Worm (Caenorhabditis elegans) whole organism, L3 larva: ENCODE data around the gene irld-65.

Experiments
- ZK546.5 ChIP-seq: sonication (generic microtip); optimal IDR thresholded peaks from 2 replicates; lab custom pipeline; 2017; ENCODE audit warnings: missing biosample characterization, missing genetic modification characterization
- aly-2 ChIP-seq: fragments of 150-350 bp; optimal IDR thresholded peaks from 2 replicates; lab custom pipeline; 2014; ENCODE audit warnings: missing biosample characterization, missing genetic modification characterization
- ceh-28 ChIP-seq: fragments of 150-350 bp; optimal IDR thresholded peaks from 2 replicates; lab custom pipeline; 2014; ENCODE audit warnings: missing biosample characterization, missing genetic modification reagents, missing genetic modification characterization
- ceh-82 ChIP-seq: fragments of 150-350 bp; optimal IDR thresholded peaks from 2 replicates; lab custom pipeline; 2014; ENCODE audit warnings: missing biosample characterization, missing genetic modification characterization
- daf-12 ChIP-seq: fragments of 150-350 bp; optimal IDR thresholded peaks from 2 replicates; lab custom pipeline; 2014; ENCODE audit warnings: missing biosample characterization, missing genetic modification reagents, missing genetic modification characterization
- egl-27 ChIP-seq: sonication (generic microtip); optimal IDR thresholded peaks from 4 replicates; lab custom pipeline; 2017; ENCODE audit warnings: missing biosample characterization, missing genetic modification reagents, missing genetic modification characterization
- elt-2 ChIP-seq: sonication (generic microtip); optimal IDR thresholded peaks from 2 replicates; lab custom pipeline; 2016; ENCODE audit warnings: missing genetic modification reagents, mild to moderate bottlenecking, missing genetic modification characterization, missing compliant biosample characterization
- elt-3 ChIP-seq, 3 experiments: fragments of 150-350 bp in 1 of 3; sonication (generic microtip) in 2 of 3; optimal IDR thresholded peaks; 2 replicates in 2 of 3; 4 replicates in 1 of 3; lab custom pipeline; 2014 to 2017; ENCODE audit warnings: missing biosample characterization in 3 of 3, missing genetic modification characterization in 3 of 3
- fkh-10 ChIP-seq: sonication (generic microtip); optimal IDR thresholded peaks from 2 replicates; lab custom pipeline; 2017; ENCODE audit warnings: missing biosample characterization, missing genetic modification reagents, missing genetic modification characterization
- fkh-2 ChIP-seq: fragments of 150-350 bp; optimal IDR thresholded peaks from 2 replicates; lab custom pipeline; 2014; ENCODE audit warnings: missing biosample characterization, missing genetic modification reagents, missing genetic modification characterization
- fos-1 ChIP-seq: fragments of 150-350 bp; optimal IDR thresholded peaks from 2 replicates; lab custom pipeline; 2014; ENCODE audit warnings: missing biosample characterization, missing genetic modification characterization
- hmg-11 ChIP-seq: sonication (generic microtip); optimal IDR thresholded peaks from 2 replicates; lab custom pipeline; 2016; ENCODE audit warnings: missing genetic modification characterization, missing compliant biosample characterization
- jun-1 ChIP-seq: fragments of 150-350 bp; optimal IDR thresholded peaks from 2 replicates; lab custom pipeline; 2014; ENCODE audit warnings: missing biosample characterization, missing genetic modification reagents, missing genetic modification characterization
- lin-15B ChIP-seq: fragments of 150-350 bp; optimal IDR thresholded peaks from 2 replicates; lab custom pipeline; 2014; ENCODE audit warnings: missing biosample characterization, missing genetic modification characterization
- lin-39 ChIP-seq: fragments of 150-350 bp; optimal IDR thresholded peaks from 2 replicates; lab custom pipeline; 2018; ENCODE audit warnings: missing biosample characterization, missing genetic modification reagents, missing genetic modification characterization
- lsy-12 ChIP-seq: sonication (generic microtip); optimal IDR thresholded peaks from 2 replicates; lab custom pipeline; 2016; ENCODE audit warnings: mild to moderate bottlenecking, missing genetic modification characterization, missing compliant biosample characterization
- mdl-1 ChIP-seq: fragments of 150-350 bp; optimal IDR thresholded peaks from 2 replicates; lab custom pipeline; 2014; ENCODE audit warnings: missing biosample characterization, missing genetic modification characterization
- mml-1 ChIP-seq: fragments of 150-350 bp; sonication (generic microtip); optimal IDR thresholded peaks from 3 replicates; lab custom pipeline; 2014; ENCODE audit warnings: missing biosample characterization, missing genetic modification characterization
- nfya-1 ChIP-seq: sonication (generic microtip); optimal IDR thresholded peaks from 2 replicates; lab custom pipeline; 2017; ENCODE audit warnings: missing genetic modification characterization, mild to moderate bottlenecking, missing compliant biosample characterization, antibody characterized with exemption, moderate library complexity; ENCODE audit not compliant: insufficient read depth
- nhr-11 ChIP-seq: fragments of 150-350 bp; optimal IDR thresholded peaks from 2 replicates; lab custom pipeline; 2014; ENCODE audit warnings: missing biosample characterization, missing genetic modification characterization
- nhr-23 ChIP-seq: fragments of 150-350 bp; optimal IDR thresholded peaks from 2 replicates; lab custom pipeline; 2014; ENCODE audit warnings: missing biosample characterization, missing genetic modification reagents, missing genetic modification characterization
- nhr-237 ChIP-seq: fragments of 150-350 bp; optimal IDR thresholded peaks from 2 replicates; lab custom pipeline; 2014; ENCODE audit warnings: missing biosample characterization, missing genetic modification characterization
- nhr-28 ChIP-seq: fragments of 150-350 bp; optimal IDR thresholded peaks from 2 replicates; lab custom pipeline; 2014; ENCODE audit warnings: missing biosample characterization, missing genetic modification characterization
- nhr-67 ChIP-seq: fragments of 150-350 bp; optimal IDR thresholded peaks from 2 replicates; lab custom pipeline; 2014; ENCODE audit warnings: missing biosample characterization, missing genetic modification characterization
- nhr-76 ChIP-seq: fragments of 150-350 bp; sonication (generic microtip); optimal IDR thresholded peaks from 5 replicates; lab custom pipeline; 2014; ENCODE audit warnings: missing biosample characterization, missing genetic modification characterization
- pha-4 ChIP-seq: fragments of 150-350 bp; optimal IDR thresholded peaks from 2 replicates; lab custom pipeline; 2014; ENCODE audit warnings: missing biosample characterization, missing genetic modification reagents, missing genetic modification characterization
- pqm-1 ChIP-seq: fragments of 150-350 bp; optimal IDR thresholded peaks from 2 replicates; lab custom pipeline; 2017; ENCODE audit warnings: missing biosample characterization, missing genetic modification characterization, inconsistent platforms
- sea-2 ChIP-seq: fragments of 150-350 bp; sonication (generic microtip); optimal IDR thresholded peaks from 4 replicates; lab custom pipeline; 2014; ENCODE audit warnings: missing biosample characterization, missing genetic modification reagents, missing genetic modification characterization
- snpc-4 ChIP-seq: fragments of 150-350 bp; optimal IDR thresholded peaks from 2 replicates; lab custom pipeline; 2014; ENCODE audit warnings: missing biosample characterization, missing genetic modification characterization
- tbx-2 ChIP-seq: sonication (generic microtip); optimal IDR thresholded peaks from 2 replicates; lab custom pipeline; 2016; ENCODE audit warnings: mild to moderate bottlenecking, missing genetic modification characterization, missing compliant biosample characterization
- unc-39 ChIP-seq: sonication (generic microtip); optimal IDR thresholded peaks from 4 replicates; lab custom pipeline; 2017; ENCODE audit warnings: missing biosample characterization, missing genetic modification characterization
- zag-1 ChIP-seq: fragments of 150-350 bp; optimal IDR thresholded peaks from 2 replicates; lab custom pipeline; 2014; ENCODE audit warnings: missing biosample characterization, missing genetic modification characterization
- ztf-4 ChIP-seq: fragments of 150-350 bp; optimal IDR thresholded peaks from 2 replicates; lab custom pipeline; 2014; ENCODE audit warnings: missing biosample characterization, missing genetic modification characterization

Gene irld-65

ce11 chrII:2921860-2922259 lies 15.9 kb downstream of the irld-65 start:
- TF ChIP-seq nhr-11 (tag; lab: Kevin White, UChicago) (no peak), lin-15B (tag; lab: Kevin White, UChicago) (no peak), fkh-2 (no peak), tbx-2 (tag; lab: Kevin White, UChicago) (no peak), nhr-67 (tag; lab: Kevin White, UChicago) (no peak), mdl-1 (no peak)

- peak; percentile 5 for TF ChIP-seq jun-1 (tag; lab: Kevin White, UChicago)
- no peak for TF ChIP-seq ZK546.5 (tag; lab: Kevin White, UChicago)
- peak; percentile 29 for TF ChIP-seq snpc-4
- no peak for TF ChIP-seq zag-1 (tag; lab: Kevin White, UChicago)
- no peak for TF ChIP-seq mml-1
- TF ChIP-seq lin-39 (tag; lab: Kevin White, UChicago): peak; percentile 6
- peak; percentile 15 for TF ChIP-seq lin-15B (tag; lab: Kevin White, UChicago)
- peak; percentile 57 for TF ChIP-seq pha-4 (tag; lab: Kevin White, UChicago)
- TF ChIP-seq unc-39: no peak
- peak; percentile 68 for TF ChIP-seq mdl-1
- TF ChIP-seq elt-2 (tag; lab: Kevin White, UChicago): peak; percentile 36
- TF ChIP-seq egl-27 (tag; lab: Kevin White, UChicago): no peak
- TF ChIP-seq nfya-1 (tag; lab: Kevin White, UChicago): peak; percentile 48
- TF ChIP-seq ztf-4: no peak
- TF ChIP-seq fkh-2: no peak
- peak; percentile 26 for TF ChIP-seq fkh-10 (GFP tag; lab: Kevin White, UChicago)
- no peak for TF ChIP-seq nhr-237 (tag; lab: Kevin White, UChicago)
- no peak for TF ChIP-seq ceh-82
- TF ChIP-seq nhr-23: peak; percentile 28
- peak; percentile 43 for TF ChIP-seq hmg-11 (tag; lab: Kevin White, UChicago)
- peak; percentile 26 for TF ChIP-seq ceh-28
- no peak for TF ChIP-seq tbx-2 (tag; lab: Kevin White, UChicago)
- TF ChIP-seq fos-1: no peak
- no peak for TF ChIP-seq nhr-28 (tag; lab: Kevin White, UChicago)
Observed at ce11 chrII:2920817-2921458, 16.8 kb downstream of the irld-65 start.

- TF ChIP-seq daf-12 (no peak), zag-1 (tag; lab: Kevin White, UChicago) (no peak), egl-27 (tag; lab: Kevin White, UChicago) (no peak), sea-2 (no peak), nfya-1 (tag; lab: Kevin White, UChicago) (no peak), ceh-28 (no peak), aly-2 (tag; lab: Kevin White, UChicago) (no peak), fkh-10 (GFP tag; lab: Kevin White, UChicago) (no peak), lin-15B (tag; lab: Kevin White, UChicago) (no peak), pqm-1 (tag; lab: Kevin White, UChicago) (no peak), elt-2 (tag; lab: Kevin White, UChicago) (no peak)
Observed at ce11 chrII:2920234-2920633, 17.5 kb downstream of the irld-65 start.

- TF ChIP-seq pha-4 (tag; lab: Kevin White, UChicago) (peak; percentile 9), fkh-2 (no peak), mdl-1 (no peak), nhr-76 (tag; lab: Kevin White, UChicago) (no peak), lin-15B (tag; lab: Kevin White, UChicago) (peak; percentile 10), zag-1 (tag; lab: Kevin White, UChicago) (no peak), lsy-12 (tag; lab: Kevin White, UChicago) (no peak), nhr-11 (tag; lab: Kevin White, UChicago) (no peak), ceh-82 (no peak), nfya-1 (tag; lab: Kevin White, UChicago) (peak; percentile 24), tbx-2 (tag; lab: Kevin White, UChicago) (no peak), daf-12 (no peak), jun-1 (tag; lab: Kevin White, UChicago) (no peak), elt-3 (tag; optimal IDR thresholded peaks at IDR 0.05; lab: Kevin White, UChicago) (no peak), mml-1 (no peak)
Observed at ce11 chrII:2919074-2919857, 18.5 kb downstream of the irld-65 start, which contains the start of the genes ncap-1 and Y110A2AR.1. Gene ncap-1 (minus strand): TSS chrII:2919314. Gene Y110A2AR.1 (plus strand): TSS chrII:2919710.
